Worm (Caenorhabditis elegans) whole organism, L2 larva: ENCODE measurements around the gene srv-25.
A peak's percentile ranks its signal among the peaks of the same experiment; 100 is the strongest.

Source experiments
- C34F6.9 ChIP-seq: fragments of 150-350 bp; optimal IDR thresholded peaks from 2 replicates; lab custom pipeline; 2014; ENCODE audit warnings: missing biosample characterization, missing genetic modification characterization
- F13H6.1 ChIP-seq: sonication (generic microtip); optimal IDR thresholded peaks from 2 replicates; lab custom pipeline; 2016; ENCODE audit warnings: missing genetic modification characterization, missing compliant biosample characterization
- R02D3.7 ChIP-seq: fragments of 150-350 bp; optimal IDR thresholded peaks from 2 replicates; lab custom pipeline; 2014; ENCODE audit warnings: missing biosample characterization, missing genetic modification characterization
- Y55F3AM.14 ChIP-seq: fragments of 200-800 bp; sonication (Bioruptor generic); optimal IDR thresholded peaks from 2 replicates; lab custom pipeline; 2018; ENCODE audit warnings: mild to moderate bottlenecking, missing genetic modification characterization, missing compliant biosample characterization
- ZK546.5 ChIP-seq: sonication (generic microtip); optimal IDR thresholded peaks from 2 replicates; lab custom pipeline; 2017; ENCODE audit warnings: missing biosample characterization, missing genetic modification characterization
- alr-1 ChIP-seq: fragments of 150-350 bp; optimal IDR thresholded peaks from 2 replicates; lab custom pipeline; 2014; ENCODE audit warnings: missing biosample characterization, missing genetic modification characterization
- aly-2 ChIP-seq: fragments of 150-350 bp; optimal IDR thresholded peaks from 2 replicates; lab custom pipeline; 2014; ENCODE audit warnings: missing biosample characterization, missing genetic modification characterization
- ama-1 ChIP-seq: fragments of 150-350 bp; optimal IDR thresholded peaks from 2 replicates; lab custom pipeline; 2018; ENCODE audit warnings: inconsistent platforms
- blmp-1 ChIP-seq: sonication (generic microtip); optimal IDR thresholded peaks from 2 replicates; lab custom pipeline; 2017; ENCODE audit warnings: missing genetic modification characterization, mild to moderate bottlenecking, missing compliant biosample characterization, antibody characterized with exemption, moderate library complexity; ENCODE audit not compliant: insufficient read depth
- ceh-16 ChIP-seq: fragments of 150-350 bp; optimal IDR thresholded peaks from 2 replicates; lab custom pipeline; 2014; ENCODE audit warnings: missing biosample characterization, missing genetic modification characterization
- ceh-82 ChIP-seq: fragments of 150-350 bp; optimal IDR thresholded peaks from 2 replicates; lab custom pipeline; 2014; ENCODE audit warnings: missing biosample characterization, missing genetic modification characterization
- crh-2 ChIP-seq: sonication (generic microtip); optimal IDR thresholded peaks from 2 replicates; lab custom pipeline; 2017; ENCODE audit warnings: missing biosample characterization, missing genetic modification characterization
- dmd-4 ChIP-seq: sonication (generic microtip); optimal IDR thresholded peaks from 2 replicates; lab custom pipeline; 2017; ENCODE audit warnings: missing biosample characterization, missing genetic modification characterization
- egl-27 ChIP-seq: sonication (generic microtip); optimal IDR thresholded peaks from 3 replicates; lab custom pipeline; 2017; ENCODE audit warnings: missing biosample characterization, missing genetic modification reagents, missing genetic modification characterization
- elt-1 ChIP-seq: fragments of 150-350 bp; optimal IDR thresholded peaks from 2 replicates; lab custom pipeline; 2014; ENCODE audit warnings: missing biosample characterization, missing genetic modification characterization
- elt-3 ChIP-seq: sonication (generic microtip); optimal IDR thresholded peaks from 2 replicates; lab custom pipeline; 2017; ENCODE audit warnings: missing biosample characterization, missing genetic modification characterization
- fos-1 ChIP-seq: fragments of 150-350 bp; optimal IDR thresholded peaks from 2 replicates; lab custom pipeline; 2014; ENCODE audit warnings: missing biosample characterization, missing genetic modification characterization
- gmeb-1 ChIP-seq: fragments of 150-350 bp; optimal IDR thresholded peaks from 2 replicates; lab custom pipeline; 2014; ENCODE audit warnings: missing biosample characterization, missing genetic modification characterization
- lin-11 ChIP-seq: fragments of 150-350 bp; sonication (generic microtip); optimal IDR thresholded peaks from 2 replicates; lab custom pipeline; 2014; ENCODE audit warnings: missing biosample characterization, missing genetic modification characterization, inconsistent platforms, mixed read lengths
- lin-13 ChIP-seq: fragments of 150-350 bp; optimal IDR thresholded peaks from 2 replicates; lab custom pipeline; 2014; ENCODE audit warnings: missing biosample characterization, missing genetic modification reagents, missing genetic modification characterization
- lin-39 ChIP-seq: fragments of 150-350 bp; optimal IDR thresholded peaks from 2 replicates; lab custom pipeline; 2014; ENCODE audit warnings: missing biosample characterization, missing genetic modification reagents, missing genetic modification characterization
- lsy-2 ChIP-seq, 2 experiments: fragments of 150-350 bp in 1 of 2; sonication (generic microtip) in 1 of 2; optimal IDR thresholded peaks; 2 replicates each; lab custom pipeline; 2014 to 2017; ENCODE audit warnings: missing biosample characterization in 2 of 2, missing genetic modification characterization in 2 of 2
- mab-5 ChIP-seq: fragments of 150-350 bp; optimal IDR thresholded peaks from 2 replicates; lab custom pipeline; 2014; ENCODE audit warnings: missing biosample characterization, missing genetic modification characterization
- mbf-1 ChIP-seq: sonication (generic microtip); optimal IDR thresholded peaks from 2 replicates; lab custom pipeline; 2017; ENCODE audit warnings: missing biosample characterization, missing genetic modification characterization
- mdl-1 ChIP-seq, 2 experiments: fragments of 150-350 bp in 1 of 2; sonication (generic microtip) in 1 of 2; optimal IDR thresholded peaks; 2 replicates each; lab custom pipeline; 2017; ENCODE audit warnings: missing biosample characterization in 2 of 2, missing genetic modification characterization in 2 of 2
- nhr-10 ChIP-seq: sonication (generic microtip); optimal IDR thresholded peaks from 2 replicates; lab custom pipeline; 2017; ENCODE audit warnings: missing biosample characterization, missing genetic modification characterization
- nhr-11 ChIP-seq: fragments of 150-350 bp; optimal IDR thresholded peaks from 2 replicates; lab custom pipeline; 2014; ENCODE audit warnings: missing biosample characterization, missing genetic modification characterization
- nhr-12 ChIP-seq: fragments of 150-350 bp; optimal IDR thresholded peaks from 2 replicates; lab custom pipeline; 2014; ENCODE audit warnings: missing biosample characterization, missing genetic modification characterization
- nhr-129 ChIP-seq: fragments of 150-350 bp; optimal IDR thresholded peaks from 2 replicates; lab custom pipeline; 2014; ENCODE audit warnings: missing biosample characterization, missing genetic modification characterization
- nhr-21 ChIP-seq: fragments of 150-350 bp; optimal IDR thresholded peaks from 2 replicates; lab custom pipeline; 2014; ENCODE audit warnings: missing biosample characterization, missing genetic modification characterization
- nhr-23 ChIP-seq: fragments of 150-350 bp; optimal IDR thresholded peaks from 2 replicates; lab custom pipeline; 2014; ENCODE audit warnings: missing biosample characterization, missing genetic modification reagents, missing genetic modification characterization
- nhr-237 ChIP-seq: fragments of 150-350 bp; optimal IDR thresholded peaks from 2 replicates; lab custom pipeline; 2014; ENCODE audit warnings: missing biosample characterization, missing genetic modification characterization
- nhr-25 ChIP-seq: fragments of 150-350 bp; sonication (generic microtip); optimal IDR thresholded peaks from 3 replicates; lab custom pipeline; 2014; ENCODE audit warnings: missing biosample characterization, missing genetic modification characterization
- nhr-6 ChIP-seq: fragments of 150-350 bp; optimal IDR thresholded peaks from 2 replicates; lab custom pipeline; 2014; ENCODE audit warnings: missing biosample characterization, missing genetic modification characterization
- nhr-77 ChIP-seq: fragments of 150-350 bp; optimal IDR thresholded peaks from 2 replicates; lab custom pipeline; 2014; ENCODE audit warnings: missing biosample characterization, missing genetic modification characterization
- peb-1 ChIP-seq: fragments of 150-350 bp; optimal IDR thresholded peaks from 2 replicates; lab custom pipeline; 2014; ENCODE audit warnings: missing biosample characterization, missing genetic modification characterization
- sem-4 ChIP-seq: fragments of 150-350 bp; optimal IDR thresholded peaks from 2 replicates; lab custom pipeline; 2014; ENCODE audit warnings: missing biosample characterization, missing genetic modification reagents, missing genetic modification characterization
- skn-1 ChIP-seq: sonication (generic microtip); optimal IDR thresholded peaks from 2 replicates; lab custom pipeline; 2017; ENCODE audit warnings: missing biosample characterization, missing genetic modification characterization
- sma-3 ChIP-seq: sonication (generic microtip); optimal IDR thresholded peaks from 2 replicates; lab custom pipeline; 2016; ENCODE audit warnings: missing genetic modification reagents, missing genetic modification characterization, missing compliant biosample characterization
- sma-9 ChIP-seq, 2 experiments: fragments of 150-350 bp in 1 of 2; sonication (generic microtip) in 1 of 2; optimal IDR thresholded peaks; 2 replicates each; lab custom pipeline; 2014 to 2016; ENCODE audit warnings: missing genetic modification characterization in 2 of 2, mild to moderate bottlenecking in 1 of 2, missing biosample characterization in 1 of 2, missing compliant biosample characterization in 1 of 2, missing genetic modification reagents in 1 of 2, moderate library complexity in 1 of 2
- snpc-4 ChIP-seq: fragments of 150-350 bp; optimal IDR thresholded peaks from 2 replicates; lab custom pipeline; 2014; ENCODE audit warnings: missing biosample characterization, missing genetic modification characterization
- unc-39 ChIP-seq: fragments of 150-350 bp; optimal IDR thresholded peaks from 2 replicates; lab custom pipeline; 2014; ENCODE audit warnings: missing biosample characterization, missing genetic modification characterization
- unc-55 ChIP-seq: fragments of 150-350 bp; sonication (generic microtip); optimal IDR thresholded peaks from 3 replicates; lab custom pipeline; 2014; ENCODE audit warnings: missing biosample characterization, missing genetic modification reagents, missing genetic modification characterization
- unc-62 ChIP-seq: fragments of 150-350 bp; optimal IDR thresholded peaks from 2 replicates; lab custom pipeline; 2014; ENCODE audit warnings: missing biosample characterization, missing genetic modification reagents, missing genetic modification characterization
- zag-1 ChIP-seq: fragments of 150-350 bp; optimal IDR thresholded peaks from 2 replicates; lab custom pipeline; 2014; ENCODE audit warnings: missing biosample characterization, missing genetic modification characterization
- ztf-1 ChIP-seq: fragments of 200-800 bp; sonication (Bioruptor generic); conservative IDR thresholded peaks from 2 replicates; pipeline ENCODE4 v1.3.6; 2022; ENCODE audit warnings: missing genetic modification characterization, missing compliant biosample characterization
- ztf-11 ChIP-seq: sonication (generic microtip); optimal IDR thresholded peaks from 2 replicates; lab custom pipeline; 2017; ENCODE audit warnings: missing biosample characterization, missing genetic modification characterization
- ztf-4 ChIP-seq: fragments of 150-350 bp; optimal IDR thresholded peaks from 2 replicates; lab custom pipeline; 2014; ENCODE audit warnings: missing biosample characterization, missing genetic modification characterization

srv-25 gene

ce11 chrIV:6323654-6324224 is 20.2 kb upstream of the srv-25 start, which contains the start of gene sqd-1 (continued):
- TF ChIP-seq F13H6.1 = peak; percentile 95
- peak; percentile 91 for TF ChIP-seq nhr-6
- no peak for TF ChIP-seq elt-3 (tag; lab: Kevin White, UChicago)
- peak; percentile 100 for TF ChIP-seq ZK546.5 (tag; lab: Kevin White, UChicago)
- TF ChIP-seq lin-39 (tag; lab: Kevin White, UChicago) = no peak
- TF ChIP-seq sma-3 = peak; percentile 97
- TF ChIP-seq ztf-4 = peak; percentile 84
- TF ChIP-seq nhr-12 (tag; lab: Kevin White, UChicago) = no peak
- TF ChIP-seq lsy-2 (tag; optimal IDR thresholded peaks at IDR 0.05; lab: Kevin White, UChicago) = peak; percentile 98 to 99
- peak; percentile 27 to 69 for TF ChIP-seq mdl-1 (tag; optimal IDR thresholded peaks at IDR 0.05; lab: Kevin White, UChicago)
- TF ChIP-seq ama-1 (lab: Kevin White, UChicago) = peak; percentile 60
- peak; percentile 95 for TF ChIP-seq gmeb-1 (tag; lab: Kevin White, UChicago)
- peak; percentile 39 for TF ChIP-seq unc-62 (GFP tag; lab: Kevin White, UChicago)
- TF ChIP-seq nhr-237 (tag; lab: Kevin White, UChicago) = peak; percentile 35
- peak; percentile 84 for TF ChIP-seq snpc-4 (tag; lab: Kevin White, UChicago)
- peak; percentile 97 for TF ChIP-seq nhr-25 (tag; lab: Kevin White, UChicago)
- TF ChIP-seq dmd-4 (tag; lab: Kevin White, UChicago) = no peak
- no peak for TF ChIP-seq ztf-11 (tag; lab: Kevin White, UChicago)
- no peak for TF ChIP-seq unc-39 (tag; lab: Kevin White, UChicago)
- TF ChIP-seq crh-2 (tag; lab: Kevin White, UChicago) = peak; percentile 96

ce11 chrIV:6321667-6322066 is 18.1 kb upstream of the srv-25 start, which contains the start of gene Y73B6BL.29:
TSS of gene Y73B6BL.29 (plus strand) at chrIV:6321929.
- TF ChIP-seq R02D3.7 (tag; lab: Kevin White, UChicago) = peak; percentile 71
- TF ChIP-seq elt-1 (tag; lab: Kevin White, UChicago) = no peak
- peak; percentile 94 for TF ChIP-seq nhr-25 (tag; lab: Kevin White, UChicago)
- TF ChIP-seq ceh-16 (tag; lab: Kevin White, UChicago) = peak; percentile 69
- TF ChIP-seq F13H6.1 = peak; percentile 89
- no peak for TF ChIP-seq nhr-129
- peak; percentile 93 for TF ChIP-seq C34F6.9 (tag; lab: Kevin White, UChicago)
- no peak for TF ChIP-seq peb-1
- TF ChIP-seq mab-5 (tag; lab: Kevin White, UChicago) = peak; percentile 66
- peak; percentile 8 for TF ChIP-seq ceh-82
- no peak for TF ChIP-seq elt-3 (tag; lab: Kevin White, UChicago)
- TF ChIP-seq nhr-11 = no peak
- TF ChIP-seq fos-1 (tag; lab: Kevin White, UChicago) = peak; percentile 57
- peak; percentile 42 for TF ChIP-seq nhr-77 (tag; lab: Kevin White, UChicago)
- peak; percentile 44 for TF ChIP-seq blmp-1 (tag; lab: Kevin White, UChicago)
- no peak for TF ChIP-seq ztf-1 (GFP tag; lab: Robert Waterston, UW)
- no peak for TF ChIP-seq nhr-12 (tag; lab: Kevin White, UChicago)
- no peak for TF ChIP-seq alr-1 (tag; lab: Kevin White, UChicago)
- TF ChIP-seq skn-1 = no peak
- peak in 1 of 2 experiments; percentile 25 for TF ChIP-seq mdl-1 (tag; optimal IDR thresholded peaks at IDR 0.05; lab: Kevin White, UChicago)
- peak; percentile 98 for TF ChIP-seq unc-55 (GFP tag; lab: Kevin White, UChicago)
- TF ChIP-seq unc-39 (tag; lab: Kevin White, UChicago) = no peak
- TF ChIP-seq snpc-4 (tag; lab: Kevin White, UChicago) = peak; percentile 81
- no peak for TF ChIP-seq nhr-23
- peak; percentile 88 for TF ChIP-seq ztf-4
- no peak for TF ChIP-seq unc-62 (GFP tag; lab: Kevin White, UChicago)
- peak; percentile 38 for TF ChIP-seq ama-1 (lab: Kevin White, UChicago)
- TF ChIP-seq gmeb-1 (tag; lab: Kevin White, UChicago) = peak; percentile 98
- peak; percentile 95 for TF ChIP-seq crh-2 (tag; lab: Kevin White, UChicago)
- no peak for TF ChIP-seq nhr-237 (tag; lab: Kevin White, UChicago)
- TF ChIP-seq dmd-4 (tag; lab: Kevin White, UChicago) = peak; percentile 32
- TF ChIP-seq aly-2 (tag; lab: Kevin White, UChicago) = no peak
- peak; percentile 73 for TF ChIP-seq lin-11 (tag; lab: Kevin White, UChicago)
- peak; percentile 84 for TF ChIP-seq egl-27 (tag; lab: Kevin White, UChicago)
- TF ChIP-seq zag-1 (tag; lab: Kevin White, UChicago) = peak; percentile 34
- TF ChIP-seq sma-9 (GFP tag; optimal IDR thresholded peaks at IDR 0.05; lab: Kevin White, UChicago) = peak; percentile 98
- no peak for TF ChIP-seq sma-9 (tag; optimal IDR thresholded peaks at IDR 0.05; lab: Kevin White, UChicago)
- peak; percentile 23 for TF ChIP-seq Y55F3AM.14 (GFP tag; lab: Kevin White, UChicago)
- no peak for TF ChIP-seq nhr-10 (tag; lab: Kevin White, UChicago)
- TF ChIP-seq ztf-11 (tag; lab: Kevin White, UChicago) = no peak
- no peak for TF ChIP-seq lin-39 (tag; lab: Kevin White, UChicago)
- peak; percentile 88 to 95 for TF ChIP-seq lsy-2 (tag; optimal IDR thresholded peaks at IDR 0.05; lab: Kevin White, UChicago)
- peak; percentile 94 for TF ChIP-seq sma-3
- peak; percentile 80 for TF ChIP-seq sem-4
- peak; percentile 90 for TF ChIP-seq lin-13 (GFP tag; lab: Kevin White, UChicago)
- TF ChIP-seq ZK546.5 (tag; lab: Kevin White, UChicago) = peak; percentile 89
- peak; percentile 86 for TF ChIP-seq nhr-21
- TF ChIP-seq nhr-6 = peak; percentile 94
- TF ChIP-seq mbf-1 (tag; lab: Kevin White, UChicago) = no peak
- TF ChIP-seq, all 48 proteins: peak for 30
